Fruit fly (Drosophila melanogaster) S2 (cell line): ENCODE results near the gene CG42812.

ENCODE experiments used
- CG8478 ChIP-seq: fragments of >200 bp; optimal IDR thresholded peaks from 2 replicates; lab custom pipeline; 2018
- CTCF ChIP-seq, 2 experiments: fragments of >200 bp; optimal IDR thresholded peaks; 2 replicates each; lab custom pipeline; 2018

Gene CG42812

DNA sequence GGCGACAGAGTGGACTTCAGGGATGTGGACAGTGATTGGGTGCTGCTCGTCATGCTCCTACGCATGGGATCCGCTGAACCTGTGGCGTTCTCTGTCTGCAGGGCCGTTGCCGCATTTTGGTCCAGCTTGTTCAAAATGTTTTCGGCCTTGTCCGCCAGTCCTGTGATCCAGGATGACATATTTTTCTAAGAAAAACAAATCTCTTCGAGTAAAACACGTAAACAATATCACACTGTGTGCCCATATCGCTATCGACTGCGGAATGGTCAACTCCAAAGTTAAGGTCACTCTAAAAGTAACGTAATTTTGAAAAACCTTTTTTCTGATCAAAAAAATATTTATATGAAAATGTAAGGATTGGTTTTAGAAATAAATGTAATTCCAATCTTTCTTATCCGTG is 10.3 kb downstream of the CG42812 start, which contains the start of gene Golgin84:
Gene Golgin84, minus strand, starts transcription at position 241 of the 400 bp plus-strand sequence.
- TF ChIP-seq CTCF (optimal IDR thresholded peaks at IDR 0.05; lab: Kevin White, UChicago) (no peak), CG8478 (no peak)

DNA sequence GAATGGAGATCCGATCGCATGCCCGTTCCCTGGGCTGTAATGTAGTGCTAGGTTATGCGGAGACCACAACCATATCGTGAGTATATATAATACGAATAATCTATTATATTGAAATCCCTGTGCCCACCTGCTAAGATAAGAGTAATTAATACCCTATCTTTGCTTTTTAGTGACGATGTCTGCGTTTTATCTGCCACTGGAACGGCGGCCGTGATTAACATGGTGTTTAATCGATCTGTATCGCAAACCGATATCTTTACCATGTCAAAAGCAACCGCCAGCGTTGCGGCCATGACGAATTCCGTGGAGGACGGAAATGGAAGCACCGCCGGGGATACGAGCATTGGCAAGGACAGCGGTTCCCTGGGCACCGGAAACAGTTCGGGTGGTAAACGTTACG is 14.5 kb downstream of the CG42812 start:
- TF ChIP-seq CTCF (optimal IDR thresholded peaks at IDR 0.05; lab: Kevin White, UChicago) = no peak
- TF ChIP-seq CG8478 = no peak

DNA sequence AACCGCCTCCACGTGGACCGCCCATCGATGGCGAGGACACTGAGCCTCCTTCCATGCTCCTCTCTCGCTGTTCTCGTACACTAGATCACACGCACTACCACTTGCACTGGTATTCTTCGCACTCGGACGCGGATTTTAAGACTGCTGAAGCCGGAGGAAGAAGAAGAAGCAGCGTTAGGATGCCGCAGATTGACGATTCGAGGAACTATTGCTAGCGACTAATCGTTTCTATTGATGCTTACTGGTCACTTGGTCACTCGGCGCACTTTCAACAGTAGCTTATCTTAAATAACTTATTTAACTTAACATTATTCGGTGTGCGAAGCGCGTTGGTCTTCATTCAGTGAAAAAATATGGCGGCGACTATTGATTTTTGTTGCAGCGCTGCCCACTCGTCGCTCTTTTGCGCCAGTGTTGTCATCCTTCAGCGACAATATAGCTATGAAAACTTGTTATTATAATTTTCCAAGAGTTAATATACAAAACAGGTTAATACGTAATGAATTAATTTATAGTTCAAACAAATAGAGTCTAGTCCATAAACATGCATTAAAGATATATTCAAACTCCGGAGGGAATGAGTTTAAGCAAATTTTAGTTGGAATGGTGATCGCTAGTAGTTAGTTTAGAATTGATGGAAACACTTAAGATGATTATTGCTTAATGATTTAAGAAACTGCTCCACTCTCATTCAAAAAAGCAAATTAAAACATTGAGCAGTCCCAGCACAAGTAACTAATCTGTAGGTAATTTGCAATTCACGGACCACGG is 19.4 kb downstream of the CG42812 start, which contains the start of the genes CG5746 and CG6454:
Gene CG5746, minus strand, starts transcription at position 372 of the 771 bp plus-strand sequence.
Gene CG6454, plus strand, starts transcription at position 763 of the 771 bp plus-strand sequence.
- TF ChIP-seq CTCF (optimal IDR thresholded peaks at IDR 0.05; lab: Kevin White, UChicago) (no peak), CG8478 (no peak)

DNA sequence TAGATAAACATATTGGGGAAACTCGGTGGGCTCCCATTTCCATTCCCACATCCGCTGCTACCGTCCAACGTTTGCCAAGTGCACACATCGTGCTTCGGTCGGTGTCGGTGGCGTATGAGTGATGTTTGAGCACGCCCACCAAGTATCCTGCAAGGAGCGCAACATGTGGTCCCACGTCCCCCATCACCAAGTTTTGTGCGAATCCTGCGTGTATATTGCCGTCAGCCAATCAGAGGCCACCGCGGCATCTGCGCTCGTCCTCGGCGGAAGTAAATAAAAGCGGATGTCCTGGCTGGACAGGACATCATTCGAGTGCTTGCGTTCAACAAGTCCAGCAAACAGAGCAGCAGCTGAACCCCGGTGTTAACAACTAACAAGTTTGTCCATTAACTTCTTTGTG is 26.7 kb downstream of the CG42812 start, which contains the start of gene Ms:
Gene Ms, plus strand, starts transcription at position 301 of the 400 bp plus-strand sequence.
- no peak for TF ChIP-seq CG8478
- TF ChIP-seq CTCF (optimal IDR thresholded peaks at IDR 0.05; lab: Kevin White, UChicago) = no peak

DNA sequence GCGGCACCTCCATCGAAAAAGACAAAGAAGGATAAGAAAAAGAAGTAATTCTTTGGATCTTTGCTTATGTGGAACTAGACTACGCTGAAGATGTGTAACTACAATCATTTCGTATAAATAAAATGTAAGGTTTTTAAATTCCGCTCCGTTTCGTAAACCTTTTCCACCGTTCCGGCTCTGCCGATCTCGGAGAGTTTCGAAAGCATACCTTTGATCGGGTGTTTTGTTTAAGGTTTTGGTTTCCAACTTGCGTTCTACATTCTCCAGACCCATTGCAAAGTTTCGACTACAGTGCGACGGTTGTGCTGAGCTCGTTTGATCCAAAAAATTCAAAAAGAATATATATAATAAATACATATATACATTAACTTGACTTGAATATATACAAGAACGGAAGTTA is 31.3 kb downstream of the CG42812 start, which contains the start of gene CG6432:
Gene CG6432, plus strand, starts transcription at position 301 of the 400 bp plus-strand sequence.
- TF ChIP-seq CTCF (optimal IDR thresholded peaks at IDR 0.05; lab: Kevin White, UChicago) (no peak), CG8478 (no peak)

DNA sequence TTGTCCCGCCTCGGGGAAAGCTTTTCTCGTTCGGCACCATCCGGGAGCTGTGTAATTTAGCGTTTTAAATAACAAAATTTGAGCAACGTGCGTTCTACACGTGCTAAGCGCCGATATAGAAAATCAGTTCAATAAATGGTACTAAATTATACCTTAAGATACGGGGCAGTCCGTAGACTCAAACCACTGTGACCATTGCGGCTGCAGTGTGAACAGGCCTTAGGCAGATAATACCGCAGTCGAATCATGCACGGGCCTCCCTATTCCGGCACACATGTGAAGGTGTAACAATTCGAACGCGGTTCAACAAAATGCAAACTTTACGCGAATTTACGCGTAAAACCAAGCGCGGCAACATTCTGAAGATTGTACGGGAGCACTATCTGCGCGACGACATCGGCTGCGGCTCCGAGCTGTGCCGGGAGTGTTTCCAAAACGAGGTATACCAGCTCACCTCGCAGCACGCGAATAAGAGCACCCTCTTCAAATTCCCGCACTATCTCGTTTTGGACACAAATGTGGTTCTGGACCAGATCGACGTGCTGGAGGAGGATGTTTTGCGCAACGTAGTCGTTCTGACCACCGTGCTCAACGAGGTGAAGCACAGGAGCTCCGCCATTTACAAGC is 34.7 kb downstream of the CG42812 start, which contains the start of the genes Rrp5 and Dis3:
Gene Rrp5, minus strand, starts transcription at position 135 of the 627 bp plus-strand sequence.
Gene Dis3, plus strand, starts transcription at position 252 of the 627 bp plus-strand sequence.
- TF ChIP-seq CG8478 = no peak
- TF ChIP-seq CTCF (optimal IDR thresholded peaks at IDR 0.05; lab: Kevin White, UChicago) = peak; percentile 57 to 66

DNA sequence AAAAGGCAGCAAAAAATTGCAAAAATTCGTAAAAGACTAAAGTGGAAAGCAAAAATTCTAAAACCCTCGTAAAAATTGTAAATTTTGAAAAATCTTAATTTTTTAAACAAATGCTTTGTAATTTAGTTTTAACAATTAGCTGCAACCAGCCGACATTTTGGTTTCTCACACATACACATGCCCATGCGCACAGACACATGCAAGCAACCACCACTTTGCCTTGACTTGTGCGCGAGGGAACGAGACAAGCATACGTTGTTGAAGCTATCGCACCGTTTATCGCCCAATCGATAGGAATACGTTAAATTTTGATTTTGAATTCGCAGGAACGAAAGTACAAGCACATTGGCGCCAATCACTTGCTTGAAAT is 47.6 kb downstream of the CG42812 start:
- no peak for TF ChIP-seq CTCF (optimal IDR thresholded peaks at IDR 0.05; lab: Kevin White, UChicago)
- TF ChIP-seq CG8478 = no peak

DNA sequence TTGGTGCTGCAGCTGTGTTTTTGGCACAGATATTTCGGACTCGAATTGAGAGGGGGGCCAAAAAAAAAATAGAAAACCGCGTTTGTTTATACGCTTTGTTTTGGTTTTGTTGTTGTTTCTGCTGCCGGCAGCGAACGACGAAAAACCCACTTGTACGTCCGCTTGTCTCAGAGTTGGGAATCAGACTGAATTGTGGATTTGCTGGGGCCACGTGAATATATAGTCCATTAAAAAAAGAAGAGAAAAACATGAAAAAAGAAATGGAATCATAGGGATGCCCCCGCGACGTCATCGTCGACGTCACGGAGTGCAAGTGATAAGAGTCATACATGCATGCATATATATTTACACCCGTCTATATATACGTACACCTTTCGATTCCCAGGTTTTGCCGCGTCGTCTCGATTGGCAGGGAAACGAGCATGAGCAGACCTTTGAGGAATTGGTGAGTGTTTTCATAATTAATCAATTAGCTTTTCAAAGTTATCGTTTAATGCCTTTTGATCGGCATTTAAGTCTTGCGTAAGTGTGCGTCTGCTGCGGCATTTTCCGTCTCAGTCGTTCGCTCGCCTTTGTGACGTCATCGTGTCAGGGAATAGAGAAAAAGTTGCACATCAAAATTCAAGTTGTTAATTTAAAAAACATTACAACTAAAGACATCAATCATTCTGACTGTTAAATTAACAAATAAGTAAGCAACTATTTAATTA is 48.2 kb downstream of the CG42812 start:
- TF ChIP-seq CTCF (optimal IDR thresholded peaks at IDR 0.05; lab: Kevin White, UChicago) = no peak

DNA sequence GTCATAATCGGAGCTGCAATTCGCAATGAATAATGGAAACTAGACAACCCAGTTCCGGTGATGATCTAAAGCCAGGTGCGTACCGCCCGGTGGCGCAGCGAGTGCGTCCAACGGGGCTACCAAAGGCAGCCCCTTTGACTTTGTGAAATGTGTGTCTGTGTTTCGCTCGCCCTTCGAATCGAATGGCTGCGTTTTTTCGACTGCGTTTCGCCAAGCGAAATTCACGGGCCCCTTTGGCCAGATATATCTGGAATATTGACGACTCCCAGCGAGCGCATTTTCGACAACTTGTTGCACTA is 48.9 kb downstream of the CG42812 start:
- TF ChIP-seq CG8478 (no peak), CTCF (optimal IDR thresholded peaks at IDR 0.05; lab: Kevin White, UChicago) (no peak)

DNA sequence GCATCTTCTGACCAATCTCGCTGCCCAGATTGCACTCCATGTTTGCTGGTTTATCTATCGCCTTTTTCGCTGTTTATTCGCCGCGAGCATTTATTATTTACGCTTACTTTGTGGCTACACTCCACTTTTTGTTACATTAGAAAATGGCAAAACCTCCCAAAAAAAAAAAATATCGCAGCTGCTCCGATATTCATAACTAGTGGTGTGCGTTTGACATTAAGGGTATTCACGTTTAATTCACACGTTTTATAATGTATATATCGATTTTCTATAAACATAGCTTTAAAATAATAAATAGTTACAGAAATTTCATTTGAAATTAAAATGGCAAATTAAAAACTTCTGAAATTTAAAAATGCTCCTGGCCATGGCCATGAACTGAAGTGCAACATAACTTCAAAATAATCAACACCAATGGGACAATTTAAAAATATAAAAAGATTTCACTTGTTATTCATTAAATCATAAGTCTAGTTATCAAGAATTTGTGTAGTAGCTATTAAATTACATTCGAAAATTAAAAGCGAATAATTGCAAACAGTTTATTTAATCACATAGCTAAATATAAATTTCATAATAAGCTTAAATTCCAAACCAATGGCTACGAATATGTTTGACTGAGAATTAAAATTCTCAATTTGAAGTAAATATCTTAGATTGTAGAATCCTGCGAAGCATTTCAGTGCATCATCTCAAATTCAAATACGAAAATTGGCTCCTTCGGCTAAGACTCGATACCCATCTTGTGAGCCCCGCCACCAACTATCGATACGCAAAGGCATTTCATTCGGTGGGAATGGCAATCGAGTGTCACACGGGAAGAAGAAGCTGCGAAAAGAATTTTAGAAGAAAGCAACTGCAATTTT is 49.5 kb downstream of the CG42812 start, which contains the start of the genes Nab2 and BRWD3:
Gene Nab2, minus strand, starts transcription at position 203 of the 866 bp plus-strand sequence.
Gene BRWD3, plus strand, starts transcription at position 784 of the 866 bp plus-strand sequence.
- TF ChIP-seq CG8478 (no peak), CTCF (optimal IDR thresholded peaks at IDR 0.05; lab: Kevin White, UChicago) (no peak)
